Worm (Caenorhabditis elegans): Measurements from ENCODE around the gene F44E2.9.

DNA sequence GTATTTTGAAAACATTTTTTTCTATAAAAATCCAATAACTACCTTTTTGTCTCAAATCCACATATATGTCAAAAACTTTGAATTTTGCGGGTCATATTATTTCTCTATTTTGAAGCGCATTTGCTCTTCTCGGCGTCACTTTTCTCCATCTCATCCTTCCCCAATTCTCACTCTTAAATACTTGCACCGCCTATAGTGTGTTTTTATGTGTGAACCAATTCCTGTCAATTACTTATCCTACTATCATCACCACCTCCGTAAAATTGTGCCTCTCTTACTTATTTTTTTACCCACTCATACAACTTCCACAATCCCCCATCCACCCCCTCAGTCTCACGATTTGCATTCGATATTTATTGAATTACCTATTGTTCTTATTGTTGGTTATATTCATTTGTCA, 44.5 kb downstream of the F44E2.9 start:
- TF ChIP-seq pqm-1 (tag; optimal IDR thresholded peaks at IDR 0.05): no peak
- no peak for TF ChIP-seq lin-39 (tag; optimal IDR thresholded peaks at IDR 0.05)
- TF ChIP-seq daf-19 (GFP tag; conservative IDR thresholded peaks at IDR 0.05): no peak
- no peak for TF ChIP-seq nhr-6 (tag; optimal IDR thresholded peaks at IDR 0.05)
